Worm (Caenorhabditis elegans): ENCODE measurements around the gene imph-1.

Gene imph-1

DNA sequence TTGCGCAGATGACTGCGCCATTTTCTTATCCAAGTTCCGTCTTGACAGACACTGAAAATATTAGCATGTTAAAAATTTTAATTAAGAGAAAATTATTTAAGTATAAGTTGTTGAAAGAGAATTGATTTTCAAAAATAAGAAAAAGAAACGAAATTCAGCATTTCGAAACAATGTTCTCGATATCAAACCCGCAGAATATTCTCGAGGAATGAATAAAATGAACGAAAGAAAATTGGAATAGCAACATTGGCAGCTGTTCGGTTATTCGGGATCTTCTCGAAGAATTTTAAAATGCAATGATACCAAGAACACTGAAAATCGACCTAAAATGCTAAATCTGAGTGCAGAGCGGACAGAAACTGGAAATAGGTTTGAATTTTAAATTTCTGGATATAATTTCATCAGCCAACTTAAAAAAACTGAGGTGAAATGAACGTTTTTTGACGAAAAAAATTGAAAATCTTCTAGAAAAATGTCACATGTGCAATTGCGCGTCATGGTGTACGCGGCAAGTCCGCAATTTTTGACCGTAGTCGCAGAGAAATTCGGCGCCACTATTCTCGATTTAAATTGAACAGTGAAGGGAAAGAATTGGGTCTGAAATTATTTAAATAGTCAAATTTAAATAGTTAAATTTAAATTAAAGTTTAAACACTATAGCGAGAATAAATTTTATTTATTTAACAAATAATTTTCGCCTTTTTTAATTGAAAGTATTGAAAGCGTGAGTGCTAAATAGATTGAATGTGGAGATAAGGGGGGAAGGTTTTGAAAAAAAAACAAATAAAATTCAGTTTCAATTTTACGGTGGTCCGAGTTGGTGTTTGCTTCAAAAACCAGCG lies 45.1 kb upstream of the imph-1 start, which contains the start of the genes cct-5 and F25F2.1 (continued):
- TF ChIP-seq nhr-23 (tag; optimal IDR thresholded peaks at IDR 0.05) (peak; percentile 18), nhr-11 (tag; optimal IDR thresholded peaks at IDR 0.05) (no peak), nhr-28 (tag; optimal IDR thresholded peaks at IDR 0.05) (no peak), pqm-1 (tag; optimal IDR thresholded peaks at IDR 0.05) (no peak), ztf-4 (tag; optimal IDR thresholded peaks at IDR 0.05) (no peak), sea-2 (GFP tag; optimal IDR thresholded peaks at IDR 0.05) (no peak), nfya-1 (tag; optimal IDR thresholded peaks at IDR 0.05; ENCODE audit: insufficient read depth) (peak; percentile 79), mml-1 (tag; optimal IDR thresholded peaks at IDR 0.05) (no peak), elt-3 (tag; optimal IDR thresholded peaks at IDR 0.05) (no peak), skn-1 (tag; optimal IDR thresholded peaks at IDR 0.05) (no peak), fkh-10 (GFP tag; optimal IDR thresholded peaks at IDR 0.05) (no peak), ceh-82 (tag; optimal IDR thresholded peaks at IDR 0.05) (no peak), nhr-12 (tag; optimal IDR thresholded peaks at IDR 0.05) (no peak), pha-4 (tag; optimal IDR thresholded peaks at IDR 0.05) (peak; percentile 80), fos-1 (tag; optimal IDR thresholded peaks at IDR 0.05) (no peak), R02D3.7 (tag; optimal IDR thresholded peaks at IDR 0.05) (no peak), ceh-9 (tag; optimal IDR thresholded peaks at IDR 0.05) (no peak), mdl-1 (tag; optimal IDR thresholded peaks at IDR 0.05) (no peak), lin-15B (tag; optimal IDR thresholded peaks at IDR 0.05) (peak; percentile 53)

DNA sequence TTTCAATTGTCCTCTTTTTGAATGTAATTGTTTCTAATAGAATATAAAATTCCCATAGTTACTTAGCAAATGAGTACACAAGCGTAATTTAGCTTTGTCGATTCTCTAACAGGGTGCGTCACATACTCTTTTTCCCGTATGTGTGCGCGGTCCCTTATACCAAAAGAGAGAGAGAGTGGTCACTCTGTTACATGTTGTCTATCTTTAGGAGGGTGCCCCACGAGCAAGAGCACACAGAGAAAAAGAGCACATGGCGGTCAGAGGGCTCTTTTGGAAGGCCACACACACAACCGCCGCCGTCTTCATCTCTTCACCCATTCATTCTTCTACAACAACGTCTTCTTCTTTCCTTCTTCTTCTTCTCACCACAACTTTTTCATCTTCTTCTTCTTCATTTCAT lies 39.5 kb upstream of the imph-1 start:
- TF ChIP-seq ceh-9 (tag; optimal IDR thresholded peaks at IDR 0.05) (no peak), hmg-11 (tag; optimal IDR thresholded peaks at IDR 0.05) (peak; percentile 49), egl-27 (tag; optimal IDR thresholded peaks at IDR 0.05) (no peak), ceh-82 (tag; optimal IDR thresholded peaks at IDR 0.05) (no peak), nhr-23 (tag; optimal IDR thresholded peaks at IDR 0.05) (no peak), nhr-25 (tag; optimal IDR thresholded peaks at IDR 0.05) (no peak), elt-3 (tag; optimal IDR thresholded peaks at IDR 0.05) (no peak), skn-1 (tag; optimal IDR thresholded peaks at IDR 0.05) (no peak), zag-1 (tag; optimal IDR thresholded peaks at IDR 0.05) (no peak), nhr-67 (tag; optimal IDR thresholded peaks at IDR 0.05) (no peak), ztf-11 (tag; optimal IDR thresholded peaks at IDR 0.05) (no peak), elt-1 (tag; optimal IDR thresholded peaks at IDR 0.05) (no peak), pha-4 (tag; optimal IDR thresholded peaks at IDR 0.05) (peak; percentile 28), nfya-1 (tag; optimal IDR thresholded peaks at IDR 0.05; ENCODE audit: insufficient read depth) (peak; percentile 53), sea-2 (GFP tag; optimal IDR thresholded peaks at IDR 0.05) (no peak), lin-39 (tag; optimal IDR thresholded peaks at IDR 0.05) (peak; percentile 44), ceh-16 (tag; optimal IDR thresholded peaks at IDR 0.05) (no peak), jun-1 (tag; optimal IDR thresholded peaks at IDR 0.05) (no peak), fos-1 (tag; optimal IDR thresholded peaks at IDR 0.05) (no peak)

DNA sequence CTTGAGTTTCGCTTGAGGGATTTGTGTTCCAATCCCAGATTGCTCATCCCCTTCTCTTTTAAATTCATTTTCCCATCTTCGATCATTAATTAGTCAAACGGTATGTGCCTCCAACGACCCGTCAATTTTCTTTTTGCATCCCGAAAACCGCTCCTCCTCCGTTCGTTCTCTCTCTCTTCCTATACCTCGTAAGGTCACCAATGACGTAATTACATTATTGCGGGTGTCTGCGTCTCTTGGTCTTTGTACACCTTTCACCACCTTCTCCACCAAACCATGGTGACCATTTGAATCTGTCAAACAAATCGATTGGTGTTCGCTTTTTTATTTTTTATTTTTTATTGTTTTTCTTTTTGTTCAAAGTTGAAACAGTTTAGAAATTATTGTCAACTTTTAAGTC lies 38.2 kb upstream of the imph-1 start:
- TF ChIP-seq ceh-9 (tag; optimal IDR thresholded peaks at IDR 0.05) (no peak), nfya-1 (tag; optimal IDR thresholded peaks at IDR 0.05; ENCODE audit: insufficient read depth) (no peak), aly-2 (tag; optimal IDR thresholded peaks at IDR 0.05) (no peak), nhr-237 (tag; optimal IDR thresholded peaks at IDR 0.05) (no peak), pqm-1 (tag; optimal IDR thresholded peaks at IDR 0.05) (no peak), lin-15B (tag; optimal IDR thresholded peaks at IDR 0.05) (no peak), lin-39 (tag; optimal IDR thresholded peaks at IDR 0.05) (no peak), nhr-28 (tag; optimal IDR thresholded peaks at IDR 0.05) (no peak), elt-1 (tag; optimal IDR thresholded peaks at IDR 0.05) (no peak), ztf-11 (tag; optimal IDR thresholded peaks at IDR 0.05) (no peak), jun-1 (tag; optimal IDR thresholded peaks at IDR 0.05) (no peak), lsy-12 (tag; optimal IDR thresholded peaks at IDR 0.05) (no peak), egl-27 (tag; optimal IDR thresholded peaks at IDR 0.05) (no peak), unc-39 (tag; optimal IDR thresholded peaks at IDR 0.05) (no peak)

DNA sequence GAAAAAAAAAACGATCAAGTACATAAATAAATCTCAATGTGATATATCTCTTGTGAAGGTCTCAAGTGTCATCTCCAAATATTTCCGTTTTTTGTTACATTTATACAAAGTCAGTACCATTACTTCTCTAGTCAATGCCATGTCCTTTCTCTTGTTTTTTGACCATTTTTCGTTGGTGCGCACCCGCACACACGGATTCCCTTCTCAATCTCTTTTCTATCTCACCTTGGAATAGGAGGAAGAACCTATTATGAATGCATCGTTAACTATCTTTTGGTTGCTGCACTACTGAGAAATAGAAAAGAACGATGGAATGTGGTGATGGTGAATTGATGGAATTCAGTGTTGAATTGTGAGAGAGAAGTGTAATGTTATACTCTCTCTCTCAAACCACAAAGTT lies 35.6 kb upstream of the imph-1 start:
- TF ChIP-seq tbx-2 (tag; optimal IDR thresholded peaks at IDR 0.05) (no peak), ztf-11 (tag; optimal IDR thresholded peaks at IDR 0.05) (no peak), skn-1 (tag; optimal IDR thresholded peaks at IDR 0.05) (no peak), ceh-9 (tag; optimal IDR thresholded peaks at IDR 0.05) (no peak), mdl-1 (tag; optimal IDR thresholded peaks at IDR 0.05) (no peak), egl-5 (tag; optimal IDR thresholded peaks at IDR 0.05) (no peak), aly-2 (tag; optimal IDR thresholded peaks at IDR 0.05) (no peak), nhr-23 (tag; optimal IDR thresholded peaks at IDR 0.05) (no peak), lin-39 (tag; optimal IDR thresholded peaks at IDR 0.05) (no peak), elt-1 (tag; optimal IDR thresholded peaks at IDR 0.05) (no peak), ZK546.5 (tag; optimal IDR thresholded peaks at IDR 0.05) (no peak), ama-1 (optimal IDR thresholded peaks at IDR 0.05) (no peak), ceh-82 (tag; optimal IDR thresholded peaks at IDR 0.05) (no peak)

Data from whole organism, L3 larva.